Worm (Caenorhabditis elegans) whole organism, late embryonic: ENCODE measurements around the gene H04M03.11.

ENCODE experiments used
- ceh-9 ChIP-seq: sonication (generic microtip); optimal IDR thresholded peaks from 2 replicates; lab custom pipeline; 2016; ENCODE audit warnings: mild to moderate bottlenecking, missing genetic modification characterization, inconsistent platforms, missing compliant biosample characterization
- elt-4 ChIP-seq: sonication (generic microtip); optimal IDR thresholded peaks from 2 replicates; lab custom pipeline; 2016; ENCODE audit warnings: missing genetic modification characterization, missing compliant biosample characterization
- hlh-30 ChIP-seq: sonication (generic microtip); optimal IDR thresholded peaks from 2 replicates; lab custom pipeline; 2017; ENCODE audit warnings: antibody characterized with exemption, missing genetic modification characterization, missing compliant biosample characterization; ENCODE audit not compliant: insufficient read depth
- rnt-1 ChIP-seq: sonication (generic microtip); optimal IDR thresholded peaks from 2 replicates; lab custom pipeline; 2016; ENCODE audit warnings: missing genetic modification characterization, missing compliant biosample characterization

- TF ChIP-seq hlh-30 (tag; lab: Kevin White, UChicago) (no peak), ceh-9 (tag; lab: Kevin White, UChicago) (no peak), elt-4 (tag; lab: Kevin White, UChicago) (no peak), rnt-1 (tag; lab: Kevin White, UChicago) (no peak)
These were observed 50.2 kb downstream of the H04M03.11 start for ce11 chrIV:5834182-5834581.
